Fruit fly (Drosophila melanogaster): ENCODE results near the gene Naa60.
A peak's percentile ranks its signal among the peaks of the same experiment; 100 is the strongest.

Gene Naa60

dm6 chr3L:9733563-9733962 lies 6.9 kb downstream of the Naa60 start, which contains the start of gene CG6749:
TSS of gene CG6749 (minus strand) at chr3L:9733807.
- no peak for TF ChIP-seq CG1620 (GFP tag; optimal IDR thresholded peaks at IDR 0.05)
- TF ChIP-seq Hr96 (GFP tag; optimal IDR thresholded peaks at IDR 0.05) = no peak
- TF ChIP-seq CG33017 (tag; optimal IDR thresholded peaks at IDR 0.05) = no peak
- TF ChIP-seq CG14711 (tag; optimal IDR thresholded peaks at IDR 0.05) = no peak
- no peak for TF ChIP-seq CG11617 (GFP tag; optimal IDR thresholded peaks at IDR 0.05)
- TF ChIP-seq Clk (GFP tag; optimal IDR thresholded peaks at IDR 0.05) = no peak
- no peak for TF ChIP-seq CG5204 (GFP tag; optimal IDR thresholded peaks at IDR 0.05)
- no peak for TF ChIP-seq Mnt (GFP tag; optimal IDR thresholded peaks at IDR 0.05)
- TF ChIP-seq CG7045 (GFP tag; optimal IDR thresholded peaks at IDR 0.05) = no peak
- no peak for TF ChIP-seq Crg-1 (GFP tag; optimal IDR thresholded peaks at IDR 0.05)
- TF ChIP-seq cic (GFP tag; optimal IDR thresholded peaks at IDR 0.05) = no peak
- no peak for TF ChIP-seq bab1 (GFP tag; optimal IDR thresholded peaks at IDR 0.05)
- TF ChIP-seq ovo (GFP tag; optimal IDR thresholded peaks at IDR 0.05) = no peak
- no peak for TF ChIP-seq cnc (optimal IDR thresholded peaks at IDR 0.05)
- TF ChIP-seq tj (GFP tag; optimal IDR thresholded peaks at IDR 0.05) = no peak

dm6 chr3L:9739629-9740028 lies 12.9 kb downstream of the Naa60 start:
- TF ChIP-seq kay (GFP tag; ENCODE audit: borderline replicate concordance) = peak; percentile 13
- peak; percentile 16 for TF ChIP-seq CG33017 (tag; optimal IDR thresholded peaks at IDR 0.05)
- TF ChIP-seq cic (GFP tag; optimal IDR thresholded peaks at IDR 0.05) = no peak

- TF ChIP-seq cnc (optimal IDR thresholded peaks at IDR 0.05) (no peak), CG7045 (GFP tag; optimal IDR thresholded peaks at IDR 0.05) (no peak), Crg-1 (GFP tag; optimal IDR thresholded peaks at IDR 0.05) (no peak)
These were observed 15.6 kb downstream of the Naa60 start for dm6 chr3L:9742342-9742741.

dm6 chr3L:9744060-9744549 lies 17.4 kb downstream of the Naa60 start:
- TF ChIP-seq kay (GFP tag; ENCODE audit: borderline replicate concordance) (no peak), pad (GFP tag; optimal IDR thresholded peaks at IDR 0.05) (peak; percentile 47), CG7101 (tag; optimal IDR thresholded peaks at IDR 0.05) (peak; percentile 30), CG1620 (GFP tag; optimal IDR thresholded peaks at IDR 0.05) (no peak), CG14711 (tag; optimal IDR thresholded peaks at IDR 0.05) (peak; percentile 52), CG5204 (GFP tag; optimal IDR thresholded peaks at IDR 0.05) (no peak), Clk (GFP tag; optimal IDR thresholded peaks at IDR 0.05) (no peak), bab1 (GFP tag; optimal IDR thresholded peaks at IDR 0.05) (peak; percentile 86), Mnt (GFP tag; optimal IDR thresholded peaks at IDR 0.05) (no peak), ovo (GFP tag; optimal IDR thresholded peaks at IDR 0.05) (no peak), CG33017 (tag; optimal IDR thresholded peaks at IDR 0.05) (no peak), Crg-1 (GFP tag; optimal IDR thresholded peaks at IDR 0.05) (no peak), cnc (optimal IDR thresholded peaks at IDR 0.05) (no peak), Hr96 (GFP tag; optimal IDR thresholded peaks at IDR 0.05) (no peak), CG11617 (GFP tag; optimal IDR thresholded peaks at IDR 0.05) (no peak), cic (GFP tag; optimal IDR thresholded peaks at IDR 0.05) (no peak), CG7045 (GFP tag; optimal IDR thresholded peaks at IDR 0.05) (no peak), tj (GFP tag; optimal IDR thresholded peaks at IDR 0.05) (no peak), CG12768 (GFP tag; optimal IDR thresholded peaks at IDR 0.05) (no peak), toe (GFP tag; optimal IDR thresholded peaks at IDR 0.05) (no peak)

- no peak for TF ChIP-seq CG5204 (GFP tag; optimal IDR thresholded peaks at IDR 0.05)
- TF ChIP-seq CG14711 (tag; optimal IDR thresholded peaks at IDR 0.05) = no peak
- TF ChIP-seq Clk (GFP tag; optimal IDR thresholded peaks at IDR 0.05) = no peak
- no peak for TF ChIP-seq cnc (optimal IDR thresholded peaks at IDR 0.05)
- no peak for TF ChIP-seq Crg-1 (GFP tag; optimal IDR thresholded peaks at IDR 0.05)
- TF ChIP-seq Hr96 (GFP tag; optimal IDR thresholded peaks at IDR 0.05) = no peak
- TF ChIP-seq CG12768 (GFP tag; optimal IDR thresholded peaks at IDR 0.05) = no peak
- TF ChIP-seq bab1 (GFP tag; optimal IDR thresholded peaks at IDR 0.05) = no peak
These were observed 18.7 kb downstream of the Naa60 start for dm6 chr3L:9745393-9745792.

- TF ChIP-seq kay (GFP tag; ENCODE audit: borderline replicate concordance) (no peak), Mnt (GFP tag; optimal IDR thresholded peaks at IDR 0.05) (no peak), CG14711 (tag; optimal IDR thresholded peaks at IDR 0.05) (no peak)
These were observed 24.9 kb downstream of the Naa60 start for dm6 chr3L:9751625-9752024.

dm6 chr3L:9760151-9760749 lies 33.6 kb downstream of the Naa60 start, which contains the start of gene CG42268:
TSS of gene CG42268 (minus strand) at chr3L:9760395.
- no peak for TF ChIP-seq tj (GFP tag; optimal IDR thresholded peaks at IDR 0.05)
- TF ChIP-seq cic (GFP tag; optimal IDR thresholded peaks at IDR 0.05) = peak; percentile 57
- peak; percentile 37 for TF ChIP-seq CG12768 (GFP tag; optimal IDR thresholded peaks at IDR 0.05)
- TF ChIP-seq CG7045 (GFP tag; optimal IDR thresholded peaks at IDR 0.05) = no peak
- peak; percentile 89 for TF ChIP-seq kay (GFP tag; ENCODE audit: borderline replicate concordance)
- peak; percentile 6 for TF ChIP-seq pad (GFP tag; optimal IDR thresholded peaks at IDR 0.05)
- peak; percentile 32 for TF ChIP-seq CG33017 (tag; optimal IDR thresholded peaks at IDR 0.05)
